Fruit fly (Drosophila melanogaster) whole organism, embryonic: ENCODE data around the gene CG13311.
A peak's percentile ranks its signal among the peaks of the same experiment; 100 is the strongest.

ENCODE experiments used
- Bgb ChIP-seq: fragments of 200-800 bp; sonication (Bioruptor generic); IDR thresholded peaks from 2 replicates; pipeline ENCODE4 v1.3.6; 2022; ENCODE audit warnings: missing biosample characterization, missing genetic modification characterization; ENCODE audit not compliant: partially characterized antibody
- CG10321 ChIP-seq: fragments of 200-800 bp; sonication (Bioruptor generic); IDR thresholded peaks from 2 replicates; pipeline ENCODE4 v1.3.6; 2022; ENCODE audit warnings: missing biosample characterization, missing genetic modification characterization
- CG10431 ChIP-seq: fragments of 200-800 bp; sonication (Bioruptor generic); optimal IDR thresholded peaks from 3 replicates; lab custom pipeline; 2018; ENCODE audit warnings: missing biosample characterization, mild to moderate bottlenecking, missing genetic modification characterization
- CG11085 ChIP-seq: fragments of 200-800 bp; sonication (Bioruptor generic); IDR thresholded peaks from 2 replicates; pipeline ENCODE4 v1.3.6; 2022; ENCODE audit warnings: missing biosample characterization, missing genetic modification characterization
- CG13123 ChIP-seq: fragments of 200-800 bp; sonication (Bioruptor generic); optimal IDR thresholded peaks from 2 replicates; lab custom pipeline; 2016; ENCODE audit warnings: missing biosample characterization, missing genetic modification characterization
- CG1603 ChIP-seq: fragments of 200-800 bp; sonication (Bioruptor generic); optimal IDR thresholded peaks from 2 replicates; lab custom pipeline; 2019; ENCODE audit warnings: missing biosample characterization, mild to moderate bottlenecking, missing genetic modification characterization, moderate library complexity
- CG16779 ChIP-seq: fragments of 200-800 bp; sonication (Bioruptor generic); IDR thresholded peaks from 2 replicates; pipeline ENCODE4 v1.3.6; 2022; ENCODE audit warnings: missing biosample characterization, missing genetic modification characterization
- CG17361 ChIP-seq: fragments of 200-800 bp; sonication (Bioruptor generic); IDR thresholded peaks from 3 replicates; pipeline ENCODE4 v1.3.6; 2022; ENCODE audit warnings: missing biosample characterization, missing genetic modification characterization
- CG17385 ChIP-seq: fragments of 200-800 bp; sonication (Bioruptor generic); optimal IDR thresholded peaks from 3 replicates; lab custom pipeline; 2018; ENCODE audit warnings: missing biosample characterization, mild to moderate bottlenecking, missing genetic modification characterization
- CG18262 ChIP-seq: fragments of 200-800 bp; optimal IDR thresholded peaks from 3 replicates; lab custom pipeline; 2019; ENCODE audit warnings: missing biosample characterization, mild to moderate bottlenecking, missing genetic modification characterization, moderate library complexity
- CG2116 ChIP-seq: fragments of 200-800 bp; sonication (Bioruptor generic); optimal IDR thresholded peaks from 3 replicates; lab custom pipeline; 2018; ENCODE audit warnings: missing biosample characterization, mild to moderate bottlenecking, missing genetic modification characterization
- CG31365 ChIP-seq: fragments of 200-800 bp; sonication (Bioruptor generic); optimal IDR thresholded peaks from 2 replicates; lab custom pipeline; 2018; ENCODE audit warnings: missing biosample characterization, mild to moderate bottlenecking, missing genetic modification characterization
- CG34422 ChIP-seq: fragments of 200-800 bp; sonication (Bioruptor generic); IDR thresholded peaks from 3 replicates; pipeline ENCODE4 v1.3.6; 2022; ENCODE audit warnings: missing biosample characterization, missing genetic modification characterization
- CG3838 ChIP-seq: fragments of 200-800 bp; sonication (Bioruptor generic); optimal IDR thresholded peaks from 3 replicates; lab custom pipeline; 2016; ENCODE audit warnings: missing biosample characterization, missing genetic modification characterization
- CG3847 ChIP-seq: fragments of 200-800 bp; sonication (Bioruptor generic); IDR thresholded peaks from 2 replicates; pipeline ENCODE4 v1.3.6; 2022; ENCODE audit warnings: missing biosample characterization, missing genetic modification characterization
- CG3995 ChIP-seq: fragments of 200-800 bp; sonication (Bioruptor generic); optimal IDR thresholded peaks from 3 replicates; lab custom pipeline; 2016; ENCODE audit warnings: missing biosample characterization, missing genetic modification characterization
- CG4360 ChIP-seq: fragments of 200-800 bp; sonication (Bioruptor generic); IDR thresholded peaks from 2 replicates; pipeline ENCODE4 v1.3.6; 2022; ENCODE audit warnings: missing biosample characterization, missing genetic modification characterization
- CG8359 ChIP-seq: fragments of 200-800 bp; sonication (Bioruptor generic); optimal IDR thresholded peaks from 2 replicates; lab custom pipeline; 2017; ENCODE audit warnings: missing biosample characterization, mild to moderate bottlenecking, missing genetic modification characterization, borderline replicate concordance
- Deaf1 ChIP-seq: fragments of 200-800 bp; optimal IDR thresholded peaks from 3 replicates; lab custom pipeline; 2019; ENCODE audit warnings: missing biosample characterization, mild to moderate bottlenecking, missing genetic modification characterization, moderate library complexity
- Ets65A ChIP-seq: fragments of 200-800 bp; sonication (Bioruptor generic); peaks from one replicate; lab custom pipeline; 2016; ENCODE audit warnings: missing biosample characterization, missing genetic modification characterization
- Lpt ChIP-seq: fragments of >200 bp; optimal IDR thresholded peaks from 2 replicates; lab custom pipeline; 2018; ENCODE audit warnings: missing biosample characterization, missing genetic modification characterization
- Mes4 ChIP-seq: fragments of 200-800 bp; sonication (Bioruptor generic); optimal IDR thresholded peaks from 2 replicates; lab custom pipeline; 2016; ENCODE audit warnings: missing biosample characterization, missing genetic modification characterization
- Myb ChIP-seq: fragments of 200-800 bp; sonication (Bioruptor generic); optimal IDR thresholded peaks from 2 replicates; lab custom pipeline; 2016; ENCODE audit warnings: missing biosample characterization, missing genetic modification characterization
- Nf-YB ChIP-seq: fragments of 200-800 bp; sonication (Bioruptor generic); optimal IDR thresholded peaks from 3 replicates; lab custom pipeline; 2019; ENCODE audit warnings: missing biosample characterization, mild to moderate bottlenecking, missing genetic modification characterization, moderate library complexity
- Xbp1 ChIP-seq: fragments of 200-800 bp; sonication (Bioruptor generic); optimal IDR thresholded peaks from 3 replicates; lab custom pipeline; 2016; ENCODE audit warnings: missing biosample characterization, mild to moderate bottlenecking, missing genetic modification characterization
- ara ChIP-seq: fragments of 200-800 bp; sonication (Bioruptor generic); IDR thresholded peaks from 2 replicates; pipeline ENCODE4 v1.3.6; 2022; ENCODE audit warnings: missing biosample characterization, missing genetic modification characterization
- ash1 ChIP-seq: fragments of 200-800 bp; sonication (Bioruptor generic); optimal IDR thresholded peaks from 2 replicates; lab custom pipeline; 2018; ENCODE audit warnings: missing biosample characterization, mild to moderate bottlenecking, missing genetic modification characterization
- br ChIP-seq: fragments of >200 bp; optimal IDR thresholded peaks from 2 replicates; lab custom pipeline; 2017
- caup ChIP-seq: fragments of 200-800 bp; sonication (Bioruptor generic); optimal IDR thresholded peaks from 3 replicates; lab custom pipeline; 2017; ENCODE audit warnings: missing biosample characterization, mild to moderate bottlenecking, missing genetic modification characterization, moderate library complexity; ENCODE audit not compliant: severe bottlenecking
- chinmo ChIP-seq: fragments of 200-800 bp; sonication (Bioruptor generic); IDR thresholded peaks from 4 replicates; pipeline ENCODE4 v1.3.6; 2022; ENCODE audit warnings: missing biosample characterization, missing genetic modification characterization; ENCODE audit not compliant: partially characterized antibody
- chm ChIP-seq: fragments of 200-800 bp; sonication (Bioruptor generic); IDR thresholded peaks from 2 replicates; pipeline ENCODE4 v1.3.6; 2022; ENCODE audit warnings: missing biosample characterization, missing genetic modification characterization
- croc ChIP-seq: fragments of 200-800 bp; sonication (Bioruptor generic); conservative IDR thresholded peaks from 3 replicates; pipeline ENCODE4 v1.3.6; 2022; ENCODE audit warnings: missing biosample characterization, missing genetic modification characterization
- cwo ChIP-seq: fragments of 200-800 bp; sonication (Bioruptor generic); optimal IDR thresholded peaks from 3 replicates; lab custom pipeline; 2017; ENCODE audit warnings: missing biosample characterization, missing genetic modification characterization, mild to moderate bottlenecking, moderate library complexity, missing genetic modification reagents
- ems ChIP-seq: fragments of 200-800 bp; sonication (Bioruptor generic); optimal IDR thresholded peaks from 3 replicates; lab custom pipeline; 2016; ENCODE audit warnings: missing biosample characterization, missing genetic modification characterization
- fd102C ChIP-seq: fragments of 200-800 bp; sonication (Bioruptor generic); optimal IDR thresholded peaks from 2 replicates; lab custom pipeline; 2018; ENCODE audit warnings: missing biosample characterization, mild to moderate bottlenecking, missing genetic modification characterization, moderate library complexity
- grau ChIP-seq: fragments of 200-800 bp; optimal IDR thresholded peaks from 3 replicates; lab custom pipeline; 2019; ENCODE audit warnings: missing biosample characterization, mild to moderate bottlenecking, missing genetic modification characterization, moderate library complexity
- lmd ChIP-seq: fragments of 200-800 bp; sonication (Bioruptor generic); IDR thresholded peaks from 2 replicates; pipeline ENCODE4 v1.3.6; 2022; ENCODE audit warnings: missing biosample characterization, missing genetic modification characterization
- nerfin-2 ChIP-seq: fragments of 200-800 bp; sonication (Bioruptor generic); IDR thresholded peaks from 2 replicates; pipeline ENCODE4 v1.3.6; 2022; ENCODE audit warnings: missing biosample characterization, missing genetic modification characterization; ENCODE audit not compliant: partially characterized antibody
- nom ChIP-seq: fragments of 200-800 bp; sonication (Bioruptor generic); optimal IDR thresholded peaks from 2 replicates; lab custom pipeline; 2017; ENCODE audit warnings: missing biosample characterization, missing genetic modification characterization, mild to moderate bottlenecking, moderate library complexity, missing genetic modification reagents
- oc ChIP-seq: fragments of 200-800 bp; sonication (Bioruptor generic); optimal IDR thresholded peaks from 2 replicates; lab custom pipeline; 2018; ENCODE audit warnings: missing biosample characterization, mild to moderate bottlenecking, missing genetic modification characterization, moderate library complexity
- prd ChIP-seq, 3 experiments: fragments of >200 bp in 2 of 3; fragments of 200-800 bp in 1 of 3; sonication (Bioruptor generic) in 1 of 3; optimal IDR thresholded peaks in 2 of 3; IDR thresholded peaks in 1 of 3; 2 replicates in 2 of 3; 3 replicates in 1 of 3; pipeline versions ENCODE4 v1.3.6 to Lab custom; 2017 to 2022; ENCODE audit warnings: missing biosample characterization in 1 of 3, missing genetic modification characterization in 1 of 3
- sens-2 ChIP-seq: fragments of 200-800 bp; sonication (Bioruptor generic); IDR thresholded peaks from 2 replicates; pipeline ENCODE4 v1.3.6; 2022; ENCODE audit warnings: missing biosample characterization, missing genetic modification characterization
- stc ChIP-seq: fragments of 200-800 bp; sonication (Bioruptor generic); IDR thresholded peaks from 2 replicates; pipeline ENCODE4 v1.3.6; 2022; ENCODE audit warnings: missing biosample characterization, missing genetic modification characterization
- tna ChIP-seq: fragments of 200-800 bp; sonication (Bioruptor generic); IDR thresholded peaks from 2 replicates; pipeline ENCODE4 v1.3.6; 2022; ENCODE audit warnings: missing biosample characterization, missing genetic modification characterization; ENCODE audit not compliant: partially characterized antibody
- twi ChIP-seq: fragments of 200-800 bp; optimal IDR thresholded peaks from 2 replicates; lab custom pipeline; 2019; ENCODE audit warnings: missing biosample characterization, mild to moderate bottlenecking, missing genetic modification characterization, moderate library complexity
- vvl ChIP-seq: fragments of 200-800 bp; sonication (Bioruptor generic); IDR thresholded peaks from 2 replicates; pipeline ENCODE4 v1.3.6; 2022; ENCODE audit warnings: missing biosample characterization, missing genetic modification characterization

CG13311 gene

dm6 chr3L:8839130-8839529, 37.2 kb upstream of the CG13311 start:
- TF ChIP-seq CG18262 (tag; lab: Kevin White, UChicago), result no peak
- TF ChIP-seq ash1 (GFP tag; lab: Kevin White, UChicago), result no peak
- no peak for TF ChIP-seq CG31365 (tag; lab: Kevin White, UChicago)
- TF ChIP-seq nom (GFP tag; lab: Kevin White, UChicago), result peak; percentile 0
- TF ChIP-seq CG3847 (GFP tag; lab: Robert Waterston, UW), result no peak
- no peak for TF ChIP-seq CG10431
- no peak for TF ChIP-seq nerfin-2 (GFP tag; lab: Robert Waterston, UW)
- TF ChIP-seq Mes4 (GFP tag; lab: Kevin White, UChicago), result no peak
- no peak for TF ChIP-seq vvl (GFP tag; lab: Robert Waterston, UW)
- TF ChIP-seq chm (GFP tag; lab: Robert Waterston, UW), result 0 out of 2 replicates have a peak, but pooled peaks have one; percentile 17

DNA sequence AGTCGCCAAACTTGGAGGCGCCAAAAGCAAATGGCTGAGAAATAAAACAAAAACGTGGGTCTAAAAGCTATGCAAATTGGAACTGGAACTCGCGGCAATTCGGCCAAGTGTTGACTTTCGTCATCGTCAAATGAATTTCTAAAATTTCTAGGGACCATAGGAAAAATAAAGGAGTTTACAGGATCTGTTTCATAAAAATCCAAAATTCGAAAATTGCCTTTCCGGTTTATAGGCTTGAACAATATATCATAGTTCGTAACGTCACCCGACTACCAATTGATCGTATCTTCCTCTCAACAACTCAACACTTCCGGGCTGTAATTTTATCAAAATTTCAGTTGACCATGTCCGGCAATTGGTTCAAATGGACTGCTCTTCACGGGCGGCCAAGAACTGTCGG, 34.2 kb upstream of the CG13311 start, which contains the start of gene CG32026:
TSS of gene CG32026 (plus strand) at position 301 of the 400 bp plus-strand sequence.
- TF ChIP-seq Nf-YB (no peak), CG3838 (no peak), Ets65A (GFP tag; lab: Kevin White, UChicago) (peak; percentile 57)

dm6 chr3L:8835441-8835840, 33.5 kb upstream of the CG13311 start:
- TF ChIP-seq chinmo (GFP tag; lab: Robert Waterston, UW), result peak; percentile 69; the same call in 2 of the 4 replicates
- peak; percentile 76 for TF ChIP-seq oc (tag; lab: Kevin White, UChicago)
- no peak for TF ChIP-seq CG11085
- 0 out of 2 replicates have a peak, but pooled peaks have one; percentile 20 for TF ChIP-seq vvl (GFP tag; lab: Robert Waterston, UW)

DNA sequence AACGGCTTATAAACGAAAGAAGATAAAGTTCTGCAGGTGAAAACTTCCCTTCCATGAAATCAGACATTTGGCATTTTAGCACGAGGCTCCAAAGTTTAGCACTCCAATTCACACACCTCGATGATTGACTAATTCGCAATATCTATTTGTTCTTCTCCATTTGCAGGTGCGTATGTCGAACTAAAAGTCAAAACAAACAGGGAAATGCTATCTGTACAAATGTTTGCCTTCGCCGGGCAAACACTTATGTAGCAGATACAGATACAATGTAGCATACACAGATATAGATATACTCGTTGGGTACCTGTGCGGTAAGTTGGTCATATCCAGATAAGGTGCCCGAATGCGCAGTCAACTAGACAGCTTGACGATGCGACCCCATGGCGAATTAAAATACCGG, 32.9 kb upstream of the CG13311 start:
- TF ChIP-seq sens-2 (GFP tag; lab: Robert Waterston, UW) (no peak), ara (GFP tag; lab: Robert Waterston, UW) (no peak), stc (GFP tag; lab: Robert Waterston, UW) (no peak), Lpt (GFP tag; lab: Kevin White, UChicago) (no peak), CG16779 (0 out of 2 replicates have a peak, but pooled peaks have one; percentile 38), CG1603 (tag; lab: Kevin White, UChicago) (peak; percentile 58), CG17385 (GFP tag; lab: Kevin White, UChicago) (no peak), Xbp1 (GFP tag; lab: Kevin White, UChicago) (no peak), br (lab: Kevin White, UChicago) (no peak), CG8359 (GFP tag; lab: Kevin White, UChicago) (peak; percentile 41), prd (optimal IDR thresholded peaks at IDR 0.05; lab: Kevin White, UChicago) (no peak), prd (GFP tag; IDR thresholded peaks at IDR 0.05; lab: Robert Waterston, UW) (no peak), croc (GFP tag; lab: Robert Waterston, UW) (no peak), CG2116 (GFP tag; lab: Kevin White, UChicago) (no peak), CG3995 (GFP tag; lab: Kevin White, UChicago) (no peak), CG4360 (GFP tag; lab: Robert Waterston, UW) (no peak), twi (tag; lab: Kevin White, UChicago) (peak; percentile 21), CG17361 (GFP tag; lab: Robert Waterston, UW) (no peak; the same call in 2 of the 3 replicates), ems (GFP tag; lab: Kevin White, UChicago) (no peak), Bgb (no peak), Myb (no peak), CG34422 (GFP tag; lab: Robert Waterston, UW) (no peak), grau (no peak), cwo (no peak), lmd (GFP tag; lab: Robert Waterston, UW) (no peak), CG13123 (GFP tag; lab: Kevin White, UChicago) (no peak), CG10321 (no peak), Deaf1 (tag; lab: Kevin White, UChicago) (no peak), CG10431 (no peak), fd102C (GFP tag; lab: Kevin White, UChicago) (peak; percentile 55), caup (GFP tag; lab: Kevin White, UChicago) (peak; percentile 46), tna (GFP tag; lab: Robert Waterston, UW) (no peak)
